Fruit fly (Drosophila melanogaster) whole organism, embryonic: ENCODE results near the gene stol.

ENCODE experiments used
- Adf1 ChIP-seq: fragments of 200-800 bp; sonication (Bioruptor generic); IDR thresholded peaks from 2 replicates; pipeline ENCODE4 v1.3.6; 2022; ENCODE audit warnings: missing biosample characterization, missing genetic modification characterization
- Atf6 ChIP-seq: fragments of 200-800 bp; sonication (Bioruptor generic); IDR thresholded peaks from 2 replicates; pipeline ENCODE4 v1.3.6; 2022; ENCODE audit warnings: missing biosample characterization, missing genetic modification characterization
- CG11456 ChIP-seq: fragments of 200-800 bp; sonication (Bioruptor generic); IDR thresholded peaks from 3 replicates; pipeline ENCODE4 v1.3.6; 2022; ENCODE audit warnings: missing biosample characterization, missing genetic modification characterization
- CG11723 ChIP-seq: fragments of 200-800 bp; sonication (Bioruptor generic); optimal IDR thresholded peaks from 2 replicates; lab custom pipeline; 2017; ENCODE audit warnings: missing biosample characterization, mild to moderate bottlenecking, missing genetic modification characterization
- CG13775 ChIP-seq: fragments of 200-800 bp; sonication (Bioruptor generic); optimal IDR thresholded peaks from 3 replicates; lab custom pipeline; 2017; ENCODE audit warnings: missing biosample characterization, mild to moderate bottlenecking, missing genetic modification characterization
- CG13894 ChIP-seq: fragments of 200-800 bp; sonication (Bioruptor generic); optimal IDR thresholded peaks from 3 replicates; lab custom pipeline; 2018; ENCODE audit warnings: missing biosample characterization, mild to moderate bottlenecking, missing genetic modification characterization, moderate library complexity
- CG16863 ChIP-seq: fragments of 200-800 bp; sonication (Bioruptor generic); optimal IDR thresholded peaks from 3 replicates; lab custom pipeline; 2016; ENCODE audit warnings: missing biosample characterization, missing genetic modification characterization
- CG17361 ChIP-seq: fragments of 200-800 bp; sonication (Bioruptor generic); IDR thresholded peaks from 3 replicates; pipeline ENCODE4 v1.3.6; 2022; ENCODE audit warnings: missing biosample characterization, missing genetic modification characterization
- CG17802 ChIP-seq: fragments of 200-800 bp; sonication (Bioruptor generic); optimal IDR thresholded peaks from 2 replicates; lab custom pipeline; 2018; ENCODE audit warnings: missing biosample characterization, mild to moderate bottlenecking, missing genetic modification characterization, moderate library complexity
- CG31441 ChIP-seq: fragments of 200-800 bp; sonication (Bioruptor generic); IDR thresholded peaks from 2 replicates; pipeline ENCODE4 v1.3.6; 2022; ENCODE audit warnings: missing biosample characterization, missing genetic modification characterization
- CG34224 ChIP-seq: fragments of 200-800 bp; sonication (Bioruptor generic); IDR thresholded peaks from 3 replicates; pipeline ENCODE4 v1.3.6; 2022; ENCODE audit warnings: missing biosample characterization, missing genetic modification characterization; ENCODE audit not compliant: partially characterized antibody
- CG3995 ChIP-seq: fragments of 200-800 bp; sonication (Bioruptor generic); optimal IDR thresholded peaks from 3 replicates; lab custom pipeline; 2016; ENCODE audit warnings: missing biosample characterization, missing genetic modification characterization
- CG4282 ChIP-seq: fragments of 200-800 bp; sonication (Bioruptor generic); optimal IDR thresholded peaks from 2 replicates; lab custom pipeline; 2016; ENCODE audit warnings: missing biosample characterization, missing genetic modification characterization
- CG9609 ChIP-seq: fragments of 200-800 bp; sonication (Bioruptor generic); optimal IDR thresholded peaks from 3 replicates; lab custom pipeline; 2016; ENCODE audit warnings: missing biosample characterization, missing genetic modification characterization
- Eip74EF ChIP-seq, 2 experiments: fragments of 200-800 bp in 1 of 2; fragments of >200 bp in 1 of 2; sonication (Bioruptor generic) in 1 of 2; optimal IDR thresholded peaks; 2 replicates each; lab custom pipeline; 2017 to 2019; ENCODE audit warnings: missing biosample characterization in 2 of 2, missing genetic modification characterization in 2 of 2, mild to moderate bottlenecking in 1 of 2, moderate library complexity in 1 of 2
- Ets65A ChIP-seq: fragments of 200-800 bp; sonication (Bioruptor generic); peaks from one replicate; lab custom pipeline; 2016; ENCODE audit warnings: missing biosample characterization, missing genetic modification characterization
- Fer1 ChIP-seq: fragments of 200-800 bp; sonication (Bioruptor generic); optimal IDR thresholded peaks from 2 replicates; lab custom pipeline; 2017; ENCODE audit warnings: missing biosample characterization, mild to moderate bottlenecking, missing genetic modification characterization
- HLH54F ChIP-seq: fragments of 200-800 bp; sonication (Bioruptor generic); optimal IDR thresholded peaks from 3 replicates; lab custom pipeline; 2016; ENCODE audit warnings: missing biosample characterization, missing genetic modification characterization
- HmgZ ChIP-seq: fragments of 200-800 bp; sonication (Bioruptor generic); optimal IDR thresholded peaks from 2 replicates; lab custom pipeline; 2018; ENCODE audit warnings: missing biosample characterization, mild to moderate bottlenecking, missing genetic modification characterization
- Lhr ChIP-seq: fragments of 200-800 bp; sonication (Bioruptor generic); optimal IDR thresholded peaks from 3 replicates; lab custom pipeline; 2017; ENCODE audit warnings: mild to moderate bottlenecking, missing biosample characterization, missing genetic modification reagents, missing genetic modification characterization
- Lim3 ChIP-seq: fragments of 200-800 bp; sonication (Bioruptor generic); IDR thresholded peaks from 2 replicates; pipeline ENCODE4 v1.3.6; 2022; ENCODE audit warnings: missing biosample characterization, missing genetic modification characterization
- Pdp1 ChIP-seq, 2 experiments: fragments of 200-800 bp; sonication (Bioruptor generic); optimal IDR thresholded peaks; 3 replicates each; lab custom pipeline; 2016; ENCODE audit warnings: missing biosample characterization in 2 of 2, missing genetic modification characterization in 2 of 2, mild to moderate bottlenecking in 1 of 2, moderate library complexity in 1 of 2
- Ptx1 ChIP-seq: fragments of 200-800 bp; sonication (Bioruptor generic); IDR thresholded peaks from 2 replicates; pipeline ENCODE4 v1.3.6; 2022; ENCODE audit warnings: missing biosample characterization, missing genetic modification characterization
- Side ChIP-seq: fragments of 200-800 bp; sonication (Bioruptor generic); optimal IDR thresholded peaks from 2 replicates; lab custom pipeline; 2016; ENCODE audit warnings: missing biosample characterization, missing genetic modification characterization
- Sry-δ ChIP-seq: fragments of 200-800 bp; sonication (Bioruptor generic); optimal IDR thresholded peaks from 2 replicates; lab custom pipeline; 2016; ENCODE audit warnings: missing biosample characterization, missing genetic modification characterization
- Stat92E ChIP-seq, 3 experiments: fragments of >200 bp in 2 of 3; fragments of 200-800 bp in 1 of 3; sonication (Bioruptor generic) in 1 of 3; optimal IDR thresholded peaks; 2 replicates each; lab custom pipeline; 2017 to 2019; ENCODE audit warnings: missing biosample characterization in 3 of 3, missing genetic modification characterization in 3 of 3, mild to moderate bottlenecking in 1 of 3, moderate library complexity in 1 of 3
- Usf ChIP-seq: fragments of 200-800 bp; sonication (Bioruptor generic); optimal IDR thresholded peaks from 2 replicates; lab custom pipeline; 2017; ENCODE audit warnings: missing genotype, missing biosample characterization, missing genetic modification characterization
- Vsx1 ChIP-seq: fragments of 200-800 bp; sonication (Bioruptor generic); optimal IDR thresholded peaks from 2 replicates; lab custom pipeline; 2017; ENCODE audit warnings: missing biosample characterization, mild to moderate bottlenecking, missing genetic modification characterization, missing genetic modification reagents
- ara ChIP-seq: fragments of 200-800 bp; sonication (Bioruptor generic); IDR thresholded peaks from 2 replicates; pipeline ENCODE4 v1.3.6; 2022; ENCODE audit warnings: missing biosample characterization, missing genetic modification characterization
- dan ChIP-seq: fragments of 200-800 bp; sonication (Bioruptor generic); IDR thresholded peaks from 2 replicates; pipeline ENCODE4 v1.3.6; 2022; ENCODE audit warnings: missing biosample characterization, missing genetic modification characterization
- ems ChIP-seq: fragments of 200-800 bp; sonication (Bioruptor generic); optimal IDR thresholded peaks from 3 replicates; lab custom pipeline; 2016; ENCODE audit warnings: missing biosample characterization, missing genetic modification characterization
- fru ChIP-seq: fragments of >200 bp; optimal IDR thresholded peaks from 2 replicates; lab custom pipeline; 2017
- gem ChIP-seq: fragments of 200-800 bp; sonication (Bioruptor generic); optimal IDR thresholded peaks from 2 replicates; lab custom pipeline; 2019; ENCODE audit warnings: missing biosample characterization, mild to moderate bottlenecking, missing genetic modification characterization, moderate library complexity
- inv ChIP-seq: fragments of 200-800 bp; sonication (Bioruptor generic); IDR thresholded peaks from 2 replicates; pipeline ENCODE4 v1.3.6; 2022; ENCODE audit warnings: missing biosample characterization, missing genetic modification characterization; ENCODE audit not compliant: partially characterized antibody
- kay ChIP-seq: fragments of 200-800 bp; sonication (Bioruptor generic); optimal IDR thresholded peaks from 2 replicates; lab custom pipeline; 2016; ENCODE audit warnings: missing biosample characterization, missing genetic modification characterization
- lab ChIP-seq: fragments of 200-800 bp; sonication (Bioruptor generic); optimal IDR thresholded peaks from 3 replicates; lab custom pipeline; 2017; ENCODE audit warnings: missing biosample characterization, missing genetic modification characterization, mild to moderate bottlenecking, moderate library complexity, missing genetic modification reagents
- mirr ChIP-seq: fragments of 200-800 bp; sonication (Bioruptor generic); optimal IDR thresholded peaks from 3 replicates; lab custom pipeline; 2018; ENCODE audit warnings: missing biosample characterization, mild to moderate bottlenecking, missing genetic modification characterization
- onecut ChIP-seq: fragments of 200-800 bp; sonication (Bioruptor generic); IDR thresholded peaks from 2 replicates; pipeline ENCODE4 v1.3.6; 2022; ENCODE audit warnings: missing biosample characterization, missing genetic modification characterization
- pb ChIP-seq: fragments of 200-800 bp; sonication (Bioruptor generic); optimal IDR thresholded peaks from 3 replicates; lab custom pipeline; 2016; ENCODE audit warnings: missing biosample characterization, missing genetic modification characterization
- ranshi ChIP-seq: fragments of 200-800 bp; sonication (Bioruptor generic); IDR thresholded peaks from 2 replicates; pipeline ENCODE4 v1.3.6; 2022; ENCODE audit warnings: missing biosample characterization, missing genetic modification characterization
- sc ChIP-seq, 3 experiments: fragments of >200 bp in 2 of 3; fragments of 200-800 bp in 1 of 3; sonication (Bioruptor generic) in 1 of 3; optimal IDR thresholded peaks; 2 replicates in 2 of 3; 3 replicates in 1 of 3; lab custom pipeline; 2017; ENCODE audit warnings: mild to moderate bottlenecking in 1 of 3, missing biosample characterization in 1 of 3, missing genetic modification characterization in 1 of 3, missing genetic modification reagents in 1 of 3
- sd ChIP-seq: fragments of 200-800 bp; sonication (Bioruptor generic); optimal IDR thresholded peaks from 3 replicates; lab custom pipeline; 2018; ENCODE audit warnings: missing biosample characterization, mild to moderate bottlenecking, missing genetic modification characterization, moderate library complexity
- sug ChIP-seq: fragments of 200-800 bp; optimal IDR thresholded peaks from 2 replicates; lab custom pipeline; 2019; ENCODE audit warnings: missing biosample characterization, mild to moderate bottlenecking, missing genetic modification characterization, moderate library complexity
- twi ChIP-seq: fragments of 200-800 bp; optimal IDR thresholded peaks from 2 replicates; lab custom pipeline; 2019; ENCODE audit warnings: missing biosample characterization, mild to moderate bottlenecking, missing genetic modification characterization, moderate library complexity
- wdn ChIP-seq: fragments of 200-800 bp; sonication (Bioruptor generic); IDR thresholded peaks from 2 replicates; pipeline ENCODE4 v1.3.6; 2022; ENCODE audit warnings: missing biosample characterization, missing genetic modification characterization
- wor ChIP-seq: fragments of 200-800 bp; sonication (Bioruptor generic); IDR thresholded peaks from 2 replicates; pipeline ENCODE4 v1.3.6; 2022; ENCODE audit warnings: missing biosample characterization, missing genetic modification characterization
- z ChIP-seq: fragments of 200-800 bp; sonication (Bioruptor generic); IDR thresholded peaks from 3 replicates; pipeline ENCODE4 v1.3.6; 2022; ENCODE audit warnings: missing biosample characterization, missing genetic modification characterization

Gene stol

dm6 chr2L:15611669-15612308 is 106.3 kb downstream of the stol start, which contains the start of gene CG15255 (continued):
- TF ChIP-seq CG17361 (GFP tag; lab: Robert Waterston, UW) (no peak), inv (GFP tag; lab: Robert Waterston, UW) (no peak), Eip74EF (GFP tag; optimal IDR thresholded peaks at IDR 0.05; lab: Kevin White, UChicago) (no peak), Ets65A (GFP tag; lab: Kevin White, UChicago) (peak; percentile 56), sd (peak; percentile 62), Lhr (no peak), gem (tag; lab: Kevin White, UChicago) (no peak), Fer1 (GFP tag; lab: Kevin White, UChicago) (no peak), sc (optimal IDR thresholded peaks at IDR 0.05; lab: Kevin White, UChicago) (no peak), sc (GFP tag; optimal IDR thresholded peaks at IDR 0.05; lab: Kevin White, UChicago) (no peak), z (GFP tag; lab: Robert Waterston, UW) (no peak), Pdp1 (GFP tag; optimal IDR thresholded peaks at IDR 0.05; lab: Kevin White, UChicago) (peak in 1 of 2 experiments; percentile 90), mirr (peak; percentile 86), Side (GFP tag; lab: Kevin White, UChicago) (no peak), lab (GFP tag; lab: Kevin White, UChicago) (peak; percentile 4), ara (no peak), CG34224 (no peak), Sry-δ (GFP tag; lab: Kevin White, UChicago) (no peak), ems (no peak), Atf6 (GFP tag; lab: Robert Waterston, UW) (no peak), CG17802 (tag; lab: Kevin White, UChicago) (no peak), CG13894 (no peak), CG11723 (GFP tag; lab: Kevin White, UChicago) (no peak), CG31441 (GFP tag; lab: Robert Waterston, UW) (no peak), HmgZ (peak; percentile 30), Lim3 (peak; percentile 24; the same call in 1 of the 2 replicates), sug (peak; percentile 50), Stat92E (GFP tag; optimal IDR thresholded peaks at IDR 0.05; lab: Kevin White, UChicago) (no peak), Ptx1 (GFP tag; lab: Robert Waterston, UW) (no peak), dan (GFP tag; lab: Robert Waterston, UW) (no peak), CG16863 (GFP tag; lab: Kevin White, UChicago) (no peak), CG9609 (GFP tag; lab: Kevin White, UChicago) (no peak), CG13775 (GFP tag; lab: Kevin White, UChicago) (no peak), wor (GFP tag; lab: Robert Waterston, UW) (no peak), onecut (GFP tag; lab: Robert Waterston, UW) (no peak), CG4282 (GFP tag; lab: Kevin White, UChicago) (no peak), pb (GFP tag; lab: Kevin White, UChicago) (no peak), twi (no peak)

DNA sequence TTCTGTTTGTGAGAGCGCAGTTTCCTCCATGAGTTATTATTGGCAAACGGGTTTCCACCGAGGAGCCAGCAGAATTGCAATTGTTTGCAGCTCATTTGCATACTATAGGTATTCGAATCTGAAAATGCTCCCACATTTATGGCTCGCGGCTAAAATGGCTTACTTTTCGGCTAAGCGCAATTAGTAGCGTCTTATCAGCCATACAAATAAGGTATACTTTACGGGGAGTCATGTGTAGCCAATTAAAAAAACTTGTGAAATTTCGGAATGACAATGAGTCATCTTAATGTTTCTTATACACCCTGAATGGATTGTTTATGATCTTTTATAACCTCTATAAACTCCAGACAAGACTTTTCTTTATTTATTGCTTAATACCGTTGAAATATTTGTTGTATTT is 108.9 kb downstream of the stol start:
- TF ChIP-seq CG11456 (GFP tag; lab: Robert Waterston, UW) (no peak), Usf (GFP tag; lab: Kevin White, UChicago) (no peak), fru (lab: Kevin White, UChicago) (no peak), Vsx1 (GFP tag; lab: Kevin White, UChicago) (peak; percentile 69), CG3995 (peak; percentile 72), ranshi (no peak), pb (GFP tag; lab: Kevin White, UChicago) (no peak), HLH54F (no peak), Adf1 (GFP tag; lab: Robert Waterston, UW) (no peak), wdn (no peak), kay (GFP tag; lab: Kevin White, UChicago) (peak; percentile 26)
